Fruit fly (Drosophila melanogaster) Kc167 (cell line): ENCODE measurements around the gene Reck.

Experiments
- Sin3A ChIP-seq: fragments of >200 bp; optimal IDR thresholded peaks from 2 replicates; lab custom pipeline; 2018; ENCODE audit warnings: missing external identifiers
- insv ChIP-seq: fragments of >200 bp; optimal IDR thresholded peaks from 3 replicates; lab custom pipeline; 2018; ENCODE audit warnings: missing external identifiers
- ttk ChIP-seq: sonication (Bioruptor generic); optimal IDR thresholded peaks from 2 replicates; lab custom pipeline; 2017; ENCODE audit warnings: missing external identifiers

- no peak for TF ChIP-seq insv (lab: Kevin White, UChicago)
- no peak for TF ChIP-seq ttk
- TF ChIP-seq Sin3A (lab: Kevin White, UChicago), result no peak
Observed at dm6 chr3L:14984521-14985150, 29.2 kb downstream of the Reck start, which contains the start of gene mnd.
